Worm (Caenorhabditis elegans): ENCODE measurements around the gene tmem-131.

DNA sequence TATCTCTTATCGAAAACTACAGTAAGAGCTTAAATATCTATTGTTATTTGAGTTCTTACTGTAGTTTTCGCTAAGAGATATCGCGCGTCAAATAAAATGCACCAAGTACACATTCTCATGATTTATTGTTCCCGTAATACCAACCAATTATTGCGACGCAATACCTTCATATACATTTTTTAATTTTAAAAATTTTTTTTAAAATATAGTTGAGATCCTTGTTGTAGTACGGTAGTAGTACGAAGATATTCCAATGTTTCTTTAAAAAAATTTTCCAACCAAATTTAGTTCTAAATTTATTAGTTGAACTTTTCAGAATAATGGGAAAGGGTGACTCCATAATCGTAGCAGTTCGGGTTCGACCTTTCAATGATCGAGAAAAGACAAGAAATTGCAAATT, 32.7 kb upstream of the tmem-131 start, which contains the start of gene klp-6:
- no peak for TF ChIP-seq ama-1 (optimal IDR thresholded peaks at IDR 0.05)
- TF ChIP-seq ama-1 (GFP tag; optimal IDR thresholded peaks at IDR 0.05) = no peak
- no peak for TF ChIP-seq unc-130 (GFP tag; optimal IDR thresholded peaks at IDR 0.05)
